Worm (Caenorhabditis elegans) whole organism, late embryonic: ENCODE data around the gene C25H3.16.
"Not testable (repeated sequence)": the region's sequence is repeated elsewhere in the genome, so short reads cannot be mapped to it uniquely, and the experiment has no call there.

Experiments
- K09A11.1 ChIP-seq: sonication (generic microtip); optimal IDR thresholded peaks from 2 replicates; lab custom pipeline; 2017; ENCODE audit warnings: antibody characterized with exemption, mild to moderate bottlenecking, missing genetic modification characterization, missing compliant biosample characterization; ENCODE audit not compliant: insufficient read depth
- T23F11.4 ChIP-seq: fragments of 200-800 bp; sonication (Bioruptor generic); optimal IDR thresholded peaks from 2 replicates; lab custom pipeline; 2018; ENCODE audit warnings: mild to moderate bottlenecking, missing genetic modification characterization, missing compliant biosample characterization
- ceh-22 ChIP-seq: sonication (generic microtip); optimal IDR thresholded peaks from 2 replicates; lab custom pipeline; 2017; ENCODE audit warnings: missing biosample characterization, missing genetic modification characterization
- ceh-30 ChIP-seq: fragments of 150-350 bp; optimal IDR thresholded peaks from 2 replicates; lab custom pipeline; 2014; ENCODE audit warnings: missing biosample characterization, missing genetic modification characterization
- ceh-34 ChIP-seq: sonication (generic microtip); optimal IDR thresholded peaks from 2 replicates; lab custom pipeline; 2016; ENCODE audit warnings: mild to moderate bottlenecking, missing genetic modification characterization, missing compliant biosample characterization
- ceh-45 ChIP-seq: fragments of 200-800 bp; sonication (Bioruptor generic); IDR thresholded peaks from 2 replicates; pipeline ENCODE4 v1.3.6; 2022; ENCODE audit warnings: missing genetic modification reagents, missing genetic modification characterization, missing compliant biosample characterization
- ceh-48 ChIP-seq: sonication (generic microtip); optimal IDR thresholded peaks from 2 replicates; lab custom pipeline; 2016; ENCODE audit warnings: missing genetic modification characterization, inconsistent platforms, missing compliant biosample characterization
- che-1 ChIP-seq: sonication (generic microtip); optimal IDR thresholded peaks from 2 replicates; lab custom pipeline; 2016; ENCODE audit warnings: mild to moderate bottlenecking, missing genetic modification characterization, missing compliant biosample characterization
- dmd-4 ChIP-seq: sonication (generic microtip); optimal IDR thresholded peaks from 2 replicates; lab custom pipeline; 2016; ENCODE audit warnings: borderline replicate concordance, missing genetic modification characterization, missing compliant biosample characterization
- elt-2 ChIP-seq: sonication (generic microtip); optimal IDR thresholded peaks from 2 replicates; lab custom pipeline; 2016; ENCODE audit warnings: missing genetic modification reagents, missing genetic modification characterization, missing compliant biosample characterization
- eyg-1 ChIP-seq: sonication (generic microtip); optimal IDR thresholded peaks from 2 replicates; lab custom pipeline; 2016; ENCODE audit warnings: missing genotype, missing genetic modification characterization, missing compliant biosample characterization
- fax-1 ChIP-seq: sonication (generic microtip); optimal IDR thresholded peaks from 2 replicates; lab custom pipeline; 2016; ENCODE audit warnings: missing genotype, missing genetic modification characterization, missing compliant biosample characterization
- fkh-10 ChIP-seq: fragments of 150-350 bp; optimal IDR thresholded peaks from 2 replicates; lab custom pipeline; 2014; ENCODE audit warnings: missing biosample characterization, missing genetic modification reagents, missing genetic modification characterization
- fkh-6 ChIP-seq: sonication (generic microtip); optimal IDR thresholded peaks from 2 replicates; lab custom pipeline; 2016; ENCODE audit warnings: missing genetic modification characterization, missing compliant biosample characterization
- hlh-30 ChIP-seq: sonication (generic microtip); optimal IDR thresholded peaks from 2 replicates; lab custom pipeline; 2017; ENCODE audit warnings: antibody characterized with exemption, missing genetic modification characterization, missing compliant biosample characterization; ENCODE audit not compliant: insufficient read depth
- hlh-6 ChIP-seq: sonication (generic microtip); optimal IDR thresholded peaks from 2 replicates; lab custom pipeline; 2016; ENCODE audit warnings: missing genotype, missing genetic modification characterization, missing compliant biosample characterization
- hlh-8 ChIP-seq: sonication (generic microtip); optimal IDR thresholded peaks from 2 replicates; lab custom pipeline; 2016; ENCODE audit warnings: missing genotype, missing genetic modification characterization, missing compliant biosample characterization
- lim-6 ChIP-seq: sonication (generic microtip); optimal IDR thresholded peaks from 2 replicates; lab custom pipeline; 2016; ENCODE audit warnings: missing genetic modification characterization, missing compliant biosample characterization
- lin-11 ChIP-seq: fragments of 200-800 bp; sonication (Bioruptor generic); optimal IDR thresholded peaks from 2 replicates; lab custom pipeline; 2018; ENCODE audit warnings: mild to moderate bottlenecking, missing genetic modification characterization, missing compliant biosample characterization
- nhr-11 ChIP-seq: fragments of 150-350 bp; optimal IDR thresholded peaks from 2 replicates; lab custom pipeline; 2014; ENCODE audit warnings: missing biosample characterization, missing genetic modification characterization
- nhr-232 ChIP-seq: sonication (generic microtip); optimal IDR thresholded peaks from 2 replicates; lab custom pipeline; 2016; ENCODE audit warnings: missing genetic modification characterization, missing compliant biosample characterization
- npax-4 ChIP-seq: sonication (generic microtip); optimal IDR thresholded peaks from 2 replicates; lab custom pipeline; 2016; ENCODE audit warnings: missing genetic modification characterization, missing compliant biosample characterization
- odd-2 ChIP-seq: sonication (generic microtip); optimal IDR thresholded peaks from 2 replicates; lab custom pipeline; 2017; ENCODE audit warnings: antibody characterized with exemption, mild to moderate bottlenecking, missing genetic modification characterization, missing compliant biosample characterization
- pat-9 ChIP-seq: fragments of 200-800 bp; sonication (Bioruptor generic); optimal IDR thresholded peaks from 2 replicates; lab custom pipeline; 2018; ENCODE audit warnings: mild to moderate bottlenecking, missing genetic modification characterization, moderate library complexity, missing compliant biosample characterization
- pha-2 ChIP-seq: sonication (generic microtip); optimal IDR thresholded peaks from 2 replicates; lab custom pipeline; 2017; ENCODE audit warnings: mild to moderate bottlenecking, missing genetic modification characterization, missing compliant biosample characterization
- pha-4 ChIP-seq: fragments of 150-350 bp; optimal IDR thresholded peaks from 2 replicates; lab custom pipeline; 2018; ENCODE audit warnings: missing biosample characterization, missing genetic modification reagents, missing genetic modification characterization
- pqm-1 ChIP-seq: sonication (generic microtip); optimal IDR thresholded peaks from 2 replicates; lab custom pipeline; 2016; ENCODE audit warnings: missing genetic modification characterization, missing compliant biosample characterization
- pros-1 ChIP-seq: fragments of 150-350 bp; optimal IDR thresholded peaks from 2 replicates; lab custom pipeline; 2014; ENCODE audit warnings: missing biosample characterization, missing genetic modification reagents, missing genetic modification characterization
- sdc-2 ChIP-seq: sonication (generic microtip); optimal IDR thresholded peaks from 2 replicates; lab custom pipeline; 2016; ENCODE audit warnings: missing genotype, missing genetic modification characterization, missing compliant biosample characterization
- sox-2 ChIP-seq: fragments of 200-800 bp; sonication (Bioruptor generic); IDR thresholded peaks from 2 replicates; pipeline ENCODE4 v1.3.6; 2022; ENCODE audit warnings: missing genetic modification reagents, missing genetic modification characterization, missing compliant biosample characterization
- syd-9 ChIP-seq: sonication (generic microtip); optimal IDR thresholded peaks from 2 replicates; lab custom pipeline; 2016; ENCODE audit warnings: mild to moderate bottlenecking, missing genetic modification characterization, moderate library complexity, missing compliant biosample characterization
- unc-3 ChIP-seq, 2 experiments: fragments of 200-800 bp in 1 of 2; sonication (Bioruptor generic) in 1 of 2; sonication (generic microtip) in 1 of 2; conservative IDR thresholded peaks in 1 of 2; optimal IDR thresholded peaks in 1 of 2; 2 replicates each; pipeline versions ENCODE4 v1.3.6 to Lab custom; 2016 to 2022; ENCODE audit warnings: missing compliant biosample characterization in 2 of 2, missing genetic modification characterization in 2 of 2, missing genetic modification reagents in 1 of 2
- unc-86 ChIP-seq: sonication (generic microtip); optimal IDR thresholded peaks from 2 replicates; lab custom pipeline; 2016; ENCODE audit warnings: missing genetic modification characterization, missing compliant biosample characterization
- ztf-16 ChIP-seq: sonication (generic microtip); optimal IDR thresholded peaks from 2 replicates; lab custom pipeline; 2017; ENCODE audit warnings: missing genetic modification characterization, missing compliant biosample characterization

The C25H3.16 gene

DNA sequence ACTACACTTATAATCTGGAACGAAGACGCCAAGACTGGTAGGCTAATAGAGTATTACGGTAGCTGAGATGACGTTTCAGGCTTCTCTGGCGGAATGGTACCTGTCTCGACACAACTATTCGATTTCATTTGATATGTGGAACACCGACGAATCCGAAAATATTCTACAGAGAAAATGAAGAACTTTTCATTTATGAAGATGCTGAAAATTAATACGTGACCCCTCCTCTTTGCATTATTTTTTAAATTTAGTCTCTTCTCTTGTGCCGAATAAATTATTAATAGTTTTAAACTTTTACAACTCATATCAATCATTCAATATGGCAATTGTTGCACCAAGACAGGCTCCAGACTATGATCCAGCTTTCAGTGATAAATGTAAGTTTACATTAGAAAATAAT lies at the start of gene C25H3.16:
Gene C25H3.16 (plus strand): TSS at position 301 of the 400 bp plus-strand sequence.
- no peak for TF ChIP-seq eyg-1 (tag; lab: Kevin White, UChicago)
- TF ChIP-seq hlh-8, result no peak

DNA sequence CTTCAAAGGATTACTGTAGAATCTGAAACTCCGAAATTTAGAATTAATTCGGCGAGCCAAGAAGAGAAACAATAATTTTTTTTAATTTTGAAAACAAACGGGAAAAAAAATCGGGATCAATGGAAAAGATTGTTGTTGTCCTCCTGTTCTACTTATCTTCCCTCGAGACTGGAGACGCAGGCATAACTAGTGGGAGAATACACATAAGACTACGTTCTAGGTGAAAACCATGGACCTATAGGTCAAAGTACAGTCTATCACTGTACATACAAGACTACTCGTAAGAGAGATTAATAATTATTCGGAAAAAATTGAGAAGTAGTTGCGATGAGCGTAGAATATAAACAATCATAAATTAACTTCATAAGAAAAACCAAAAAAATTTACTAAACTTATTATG lies 46.8 kb upstream of the C25H3.16 start, which contains the start of gene dhs-6:
Gene dhs-6 (minus strand): TSS at position 22 of the 400 bp plus-strand sequence.
- TF ChIP-seq elt-2 (tag; lab: Kevin White, UChicago) (peak; percentile 45), pros-1 (tag; lab: Kevin White, UChicago) (no peak)
- TF ChIP-seq, all 69 proteins: peak for 1

DNA sequence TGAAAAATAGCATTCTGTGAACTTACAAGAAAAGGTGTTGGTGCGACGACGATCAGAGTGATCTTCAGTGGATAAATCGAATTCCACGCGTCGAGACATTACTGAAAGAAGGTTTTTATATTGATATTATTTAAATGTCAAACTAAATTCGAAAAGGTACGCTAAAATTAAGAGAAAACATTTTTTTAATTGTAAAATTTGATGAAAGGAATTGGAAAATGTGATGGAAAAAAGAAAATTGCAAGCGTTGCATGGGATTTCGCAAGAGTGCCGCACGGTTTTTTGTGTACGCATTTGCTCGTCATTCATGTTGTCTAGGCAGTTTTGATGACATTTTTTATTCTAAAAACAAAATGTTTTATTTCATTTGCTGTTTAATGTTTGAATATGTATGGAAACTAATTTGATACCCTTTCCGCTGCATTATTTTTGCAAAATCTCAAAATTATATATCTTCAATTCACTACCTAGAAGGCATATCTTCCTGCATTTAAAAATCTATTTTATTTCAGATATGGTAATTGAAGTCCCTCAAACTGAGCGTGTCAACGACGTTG lies 43.6 kb upstream of the C25H3.16 start, which contains the start of the genes eif-3.L and npl-4.2:
Gene eif-3.L (minus strand): TSS at position 101 of the 557 bp plus-strand sequence.
Gene npl-4.2 (plus strand): TSS at position 507 of the 557 bp plus-strand sequence.
- TF ChIP-seq lin-11, fax-1, pat-9 (tag; lab: Kevin White, UChicago): not testable (repeated sequence)

DNA sequence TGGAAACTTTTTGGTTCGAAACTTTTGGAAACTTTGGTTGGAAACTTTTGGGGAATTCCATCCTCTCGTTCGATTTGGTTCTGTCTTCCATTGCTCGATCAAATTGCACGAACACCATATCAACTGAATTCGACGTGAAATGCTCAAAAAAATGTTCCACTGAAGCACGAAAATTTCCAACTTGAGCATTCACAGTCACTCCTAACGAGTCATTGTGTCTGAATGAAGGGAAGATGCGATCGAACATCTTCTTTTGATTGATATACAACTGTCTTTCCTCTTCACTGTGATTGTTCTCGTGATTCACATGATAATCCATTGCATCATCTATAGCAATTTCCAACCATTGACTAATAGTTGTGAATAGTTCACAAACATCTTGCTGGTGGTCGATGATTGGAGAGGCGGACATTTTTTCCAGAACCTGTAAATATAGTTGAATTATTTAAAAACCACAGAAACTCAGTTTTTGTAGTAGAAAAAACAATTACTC lies 37.7 kb upstream of the C25H3.16 start, which contains the start of gene F59E12.15:
Gene F59E12.15 (minus strand): TSS at position 51 of the 493 bp plus-strand sequence.
- TF ChIP-seq pha-4 (tag; lab: Kevin White, UChicago) (no peak), T23F11.4 (GFP tag; lab: Kevin White, UChicago) (no peak), K09A11.1 (tag; lab: Kevin White, UChicago) (no peak), ceh-30 (tag; lab: Kevin White, UChicago) (no peak), ceh-48 (tag; lab: Kevin White, UChicago) (no peak), lim-6 (tag; lab: Kevin White, UChicago) (no peak), elt-2 (tag; lab: Kevin White, UChicago) (no peak), ceh-45 (no peak), ceh-34 (tag; lab: Kevin White, UChicago) (no peak)

ce11 chrII:5630851-5631401 lies 35.2 kb upstream of the C25H3.16 start, which contains the start of the genes F59E12.6 and npl-4.1:
TSS of gene F59E12.6 (minus strand) at chrII:5630951.
TSS of gene npl-4.1 (plus strand) at chrII:5631351.
- not testable (repeated sequence) for TF ChIP-seq npax-4; hlh-6; sox-2 (GFP tag; lab: Robert Waterston, UW)

DNA sequence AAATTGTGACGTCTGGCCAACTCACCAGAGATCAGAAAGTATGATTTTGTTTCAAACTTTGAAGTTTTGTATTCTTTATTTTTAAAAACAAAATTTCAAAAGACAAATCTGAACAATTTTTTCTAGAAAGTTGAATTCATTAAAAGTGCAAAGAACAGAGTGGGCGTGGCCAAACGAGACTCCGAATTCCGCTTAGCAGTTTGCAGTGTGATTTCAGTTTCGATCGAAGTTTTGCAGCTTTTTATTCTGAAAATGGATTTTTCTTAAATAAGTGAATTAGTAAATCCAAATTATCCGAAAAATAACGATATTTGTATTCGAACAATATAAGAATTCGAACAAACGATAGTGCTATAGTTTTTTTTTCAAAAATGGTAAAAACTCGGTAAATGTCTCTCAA lies 32.6 kb upstream of the C25H3.16 start:
- TF ChIP-seq sdc-2 (no peak), ztf-16 (tag; lab: Kevin White, UChicago) (no peak), hlh-8 (no peak), che-1 (no peak), npax-4 (no peak), ceh-48 (tag; lab: Kevin White, UChicago) (no peak)

ce11 chrII:5636826-5637225 lies 29.3 kb upstream of the C25H3.16 start, which contains the start of gene F59E12.8:
TSS of gene F59E12.8 (minus strand) at chrII:5636926.
- no peak for TF ChIP-seq nhr-232 (tag; lab: Kevin White, UChicago)
- no peak for TF ChIP-seq pha-2
- TF ChIP-seq nhr-11 (tag; lab: Kevin White, UChicago), result no peak
- no peak for TF ChIP-seq sdc-2
- no peak for TF ChIP-seq fkh-6 (tag; lab: Kevin White, UChicago)
- no peak for TF ChIP-seq npax-4
- TF ChIP-seq unc-3 (GFP tag; conservative IDR thresholded peaks at IDR 0.05; lab: Robert Waterston, UW), result no peak
- no peak for TF ChIP-seq unc-3 (tag; optimal IDR thresholded peaks at IDR 0.05; lab: Kevin White, UChicago)
- TF ChIP-seq ceh-22 (tag; lab: Kevin White, UChicago), result no peak
- no peak for TF ChIP-seq hlh-30 (tag; lab: Kevin White, UChicago)
- no peak for TF ChIP-seq dmd-4
- no peak for TF ChIP-seq lin-11 (tag; lab: Kevin White, UChicago)
- no peak for TF ChIP-seq elt-2 (tag; lab: Kevin White, UChicago)
- TF ChIP-seq syd-9 (tag; lab: Kevin White, UChicago), result no peak
- TF ChIP-seq pqm-1, result no peak
- no peak for TF ChIP-seq unc-86 (tag; lab: Kevin White, UChicago)
- no peak for TF ChIP-seq ceh-30 (tag; lab: Kevin White, UChicago)
- TF ChIP-seq odd-2, result no peak
- TF ChIP-seq fkh-10 (GFP tag; lab: Kevin White, UChicago), result no peak
- no peak for TF ChIP-seq pros-1 (tag; lab: Kevin White, UChicago)
